Worm (Caenorhabditis elegans) whole organism, early embryonic: ENCODE results near the gene H06H21.11.

ENCODE experiments used
- B0310.2 ChIP-seq: sonication (generic microtip); optimal IDR thresholded peaks from 2 replicates; lab custom pipeline; 2016; ENCODE audit warnings: mild to moderate bottlenecking, missing genetic modification characterization, missing compliant biosample characterization
- F13C5.2 ChIP-seq: sonication (generic microtip); optimal IDR thresholded peaks from 2 replicates; lab custom pipeline; 2017; ENCODE audit warnings: mild to moderate bottlenecking, missing genetic modification characterization, inconsistent platforms, missing compliant biosample characterization
- aly-1 ChIP-seq: sonication (generic microtip); optimal IDR thresholded peaks from 2 replicates; lab custom pipeline; 2016; ENCODE audit warnings: missing genetic modification characterization, missing compliant biosample characterization
- ama-1 ChIP-seq: fragments of 150-350 bp; optimal IDR thresholded peaks from 2 replicates; lab custom pipeline; 2014
- ceh-13 ChIP-seq: fragments of 200-800 bp; sonication (Bioruptor generic); optimal IDR thresholded peaks from 2 replicates; lab custom pipeline; 2018; ENCODE audit warnings: mild to moderate bottlenecking, missing genetic modification characterization, missing compliant biosample characterization
- ceh-36 ChIP-seq: sonication (generic microtip); optimal IDR thresholded peaks from 2 replicates; lab custom pipeline; 2016; ENCODE audit warnings: missing genetic modification characterization, inconsistent platforms, missing compliant biosample characterization
- ets-7 ChIP-seq: sonication (generic microtip); optimal IDR thresholded peaks from 2 replicates; lab custom pipeline; 2016; ENCODE audit warnings: missing genotype, missing genetic modification characterization, missing compliant biosample characterization
- flt-1 ChIP-seq: fragments of 200-800 bp; sonication (Bioruptor generic); IDR thresholded peaks from 2 replicates; pipeline ENCODE4 v1.3.6; 2022; ENCODE audit warnings: missing genetic modification characterization, missing compliant biosample characterization
- hmbx-1 ChIP-seq: sonication (generic microtip); optimal IDR thresholded peaks from 2 replicates; lab custom pipeline; 2016; ENCODE audit warnings: mild to moderate bottlenecking, missing genetic modification characterization, missing compliant biosample characterization
- hmg-4 ChIP-seq: fragments of 200-800 bp; sonication (Bioruptor generic); optimal IDR thresholded peaks from 2 replicates; lab custom pipeline; 2018; ENCODE audit warnings: mild to moderate bottlenecking, missing genetic modification characterization, missing compliant biosample characterization
- hnd-1 ChIP-seq: sonication (generic microtip); optimal IDR thresholded peaks from 2 replicates; lab custom pipeline; 2016; ENCODE audit warnings: missing genetic modification characterization, missing compliant biosample characterization
- pes-1 ChIP-seq: fragments of 200-800 bp; sonication (Bioruptor generic); IDR thresholded peaks from 2 replicates; pipeline ENCODE4 v1.3.6; 2022; ENCODE audit warnings: missing genetic modification reagents, missing genetic modification characterization, missing compliant biosample characterization
- scrt-1 ChIP-seq: fragments of 200-800 bp; sonication (Bioruptor generic); IDR thresholded peaks from 2 replicates; pipeline ENCODE4 v1.3.6; 2022; ENCODE audit warnings: missing genetic modification characterization, missing compliant biosample characterization
- sea-1 ChIP-seq: fragments of 200-800 bp; sonication (Bioruptor generic); conservative IDR thresholded peaks from 2 replicates; pipeline ENCODE4 v1.3.6; 2022; ENCODE audit warnings: missing genetic modification characterization, missing compliant biosample characterization
- tbx-11 ChIP-seq: fragments of 200-800 bp; sonication (Bioruptor generic); IDR thresholded peaks from 2 replicates; pipeline ENCODE4 v1.3.6; 2022; ENCODE audit warnings: missing genetic modification characterization, missing compliant biosample characterization
- tbx-37 ChIP-seq: fragments of 200-800 bp; sonication (Bioruptor generic); conservative IDR thresholded peaks from 2 replicates; pipeline ENCODE4 v1.3.6; 2022; ENCODE audit warnings: missing genetic modification reagents, missing genetic modification characterization, missing compliant biosample characterization
- tra-4 ChIP-seq: sonication (generic microtip); optimal IDR thresholded peaks from 2 replicates; lab custom pipeline; 2017; ENCODE audit warnings: missing genetic modification characterization, missing compliant biosample characterization

Gene H06H21.11

ce11 chrIV:4799114-4799513 lies 8.0 kb downstream of the H06H21.11 start, which contains the start of gene eor-1:
eor-1 (minus strand) TSS chrIV:4799178.
- TF ChIP-seq hnd-1 (tag; lab: Kevin White, UChicago), result no peak

ce11 chrIV:4795111-4795510 lies 12.0 kb downstream of the H06H21.11 start:
- TF ChIP-seq flt-1 (GFP tag; lab: Robert Waterston, UW), result no peak
- no peak for TF ChIP-seq ets-7 (tag; lab: Kevin White, UChicago)
- no peak for TF ChIP-seq ceh-13 (GFP tag; lab: Kevin White, UChicago)
- TF ChIP-seq sea-1 (GFP tag; lab: Robert Waterston, UW), result no peak
- no peak for TF ChIP-seq B0310.2
- no peak for TF ChIP-seq hmg-4 (GFP tag; lab: Kevin White, UChicago)
- no peak for TF ChIP-seq hmbx-1 (tag; lab: Kevin White, UChicago)
- TF ChIP-seq pes-1, result no peak
- no peak for TF ChIP-seq F13C5.2 (tag; lab: Kevin White, UChicago)
- no peak for TF ChIP-seq tbx-37 (GFP tag; lab: Robert Waterston, UW)
- TF ChIP-seq ceh-36 (tag; lab: Kevin White, UChicago), result no peak
- no peak for TF ChIP-seq scrt-1 (GFP tag; lab: Robert Waterston, UW)
- no peak for TF ChIP-seq aly-1
- TF ChIP-seq ama-1 (lab: Kevin White, UChicago), result no peak
- TF ChIP-seq tra-4 (tag; lab: Kevin White, UChicago), result no peak
- no peak for TF ChIP-seq hnd-1 (tag; lab: Kevin White, UChicago)
- no peak for TF ChIP-seq tbx-11 (GFP tag; lab: Robert Waterston, UW)

ce11 chrIV:4789445-4789844 lies 17.7 kb downstream of the H06H21.11 start, which contains the start of gene R11E3.1:
R11E3.1 (plus strand) TSS chrIV:4789745.
- TF ChIP-seq tbx-37 (GFP tag; lab: Robert Waterston, UW) (no peak), flt-1 (GFP tag; lab: Robert Waterston, UW) (no peak), ama-1 (lab: Kevin White, UChicago) (no peak), pes-1 (no peak), sea-1 (GFP tag; lab: Robert Waterston, UW) (no peak), aly-1 (no peak), scrt-1 (GFP tag; lab: Robert Waterston, UW) (no peak), tbx-11 (GFP tag; lab: Robert Waterston, UW) (no peak), hnd-1 (tag; lab: Kevin White, UChicago) (no peak), F13C5.2 (tag; lab: Kevin White, UChicago) (no peak), ets-7 (tag; lab: Kevin White, UChicago) (no peak), hmbx-1 (tag; lab: Kevin White, UChicago) (no peak), ceh-36 (tag; lab: Kevin White, UChicago) (no peak)

ce11 chrIV:4788332-4788731 lies 18.8 kb downstream of the H06H21.11 start, which contains the start of gene nhr-104:
nhr-104 (minus strand) TSS chrIV:4788692.
- TF ChIP-seq ceh-13 (GFP tag; lab: Kevin White, UChicago), result no peak
- TF ChIP-seq hmg-4 (GFP tag; lab: Kevin White, UChicago), result no peak
- TF ChIP-seq tbx-37 (GFP tag; lab: Robert Waterston, UW), result no peak
- TF ChIP-seq B0310.2, result no peak
- no peak for TF ChIP-seq F13C5.2 (tag; lab: Kevin White, UChicago)
- TF ChIP-seq scrt-1 (GFP tag; lab: Robert Waterston, UW), result no peak
- TF ChIP-seq hnd-1 (tag; lab: Kevin White, UChicago), result no peak

- TF ChIP-seq scrt-1 (GFP tag; lab: Robert Waterston, UW) (no peak), ceh-13 (GFP tag; lab: Kevin White, UChicago) (no peak), hmg-4 (GFP tag; lab: Kevin White, UChicago) (peak; percentile 55), tra-4 (tag; lab: Kevin White, UChicago) (no peak), F13C5.2 (tag; lab: Kevin White, UChicago) (peak; percentile 18), aly-1 (no peak)
Measured at ce11 chrIV:4781123-4781522, 26.0 kb downstream of the H06H21.11 start.

ce11 chrIV:4780129-4780528 lies 27.0 kb downstream of the H06H21.11 start, which contains the start of gene set-15:
set-15 (minus strand) TSS chrIV:4780229.
- TF ChIP-seq flt-1 (GFP tag; lab: Robert Waterston, UW), result no peak
- no peak for TF ChIP-seq aly-1
- no peak for TF ChIP-seq scrt-1 (GFP tag; lab: Robert Waterston, UW)
- no peak for TF ChIP-seq sea-1 (GFP tag; lab: Robert Waterston, UW)
- TF ChIP-seq B0310.2, result no peak
- no peak for TF ChIP-seq ceh-36 (tag; lab: Kevin White, UChicago)
- TF ChIP-seq tbx-37 (GFP tag; lab: Robert Waterston, UW), result no peak
- no peak for TF ChIP-seq ceh-13 (GFP tag; lab: Kevin White, UChicago)
- TF ChIP-seq hnd-1 (tag; lab: Kevin White, UChicago), result no peak
- TF ChIP-seq pes-1, result no peak

- no peak for TF ChIP-seq scrt-1 (GFP tag; lab: Robert Waterston, UW)
- no peak for TF ChIP-seq sea-1 (GFP tag; lab: Robert Waterston, UW)
- no peak for TF ChIP-seq B0310.2
- no peak for TF ChIP-seq tra-4 (tag; lab: Kevin White, UChicago)
- no peak for TF ChIP-seq hmg-4 (GFP tag; lab: Kevin White, UChicago)
- no peak for TF ChIP-seq ets-7 (tag; lab: Kevin White, UChicago)
- TF ChIP-seq pes-1, result no peak
- TF ChIP-seq ama-1 (lab: Kevin White, UChicago), result no peak
- no peak for TF ChIP-seq tbx-37 (GFP tag; lab: Robert Waterston, UW)
- TF ChIP-seq ceh-36 (tag; lab: Kevin White, UChicago), result no peak
- TF ChIP-seq ceh-13 (GFP tag; lab: Kevin White, UChicago), result no peak
- no peak for TF ChIP-seq F13C5.2 (tag; lab: Kevin White, UChicago)
- TF ChIP-seq hmbx-1 (tag; lab: Kevin White, UChicago), result no peak
- no peak for TF ChIP-seq aly-1
- no peak for TF ChIP-seq hnd-1 (tag; lab: Kevin White, UChicago)
- no peak for TF ChIP-seq flt-1 (GFP tag; lab: Robert Waterston, UW)
Measured at ce11 chrIV:4776501-4776900, 30.6 kb downstream of the H06H21.11 start.
